Fruit fly (Drosophila melanogaster) whole organism, embryonic: ENCODE measurements around the gene Dop1R2.
A peak's percentile ranks its signal among the peaks of the same experiment; 100 is the strongest.

Experiments
- Atf3 ChIP-seq: fragments of 200-800 bp; sonication (Bioruptor generic); optimal IDR thresholded peaks from 3 replicates; lab custom pipeline; 2016; ENCODE audit warnings: missing biosample characterization, missing genetic modification characterization
- Awh ChIP-seq: fragments of 200-800 bp; sonication (Bioruptor generic); IDR thresholded peaks from 2 replicates; pipeline ENCODE4, ENCODE4 v1.3.6; 2022; ENCODE audit warnings: missing biosample characterization, missing genetic modification characterization
- CG10565 ChIP-seq: fragments of 200-800 bp; sonication (Bioruptor generic); optimal IDR thresholded peaks from 3 replicates; lab custom pipeline; 2016; ENCODE audit warnings: missing biosample characterization, mild to moderate bottlenecking, missing genetic modification characterization
- CG11456 ChIP-seq: fragments of 200-800 bp; sonication (Bioruptor generic); IDR thresholded peaks from 3 replicates; pipeline ENCODE4 v1.3.6; 2022; ENCODE audit warnings: missing biosample characterization, missing genetic modification characterization
- CG12236 ChIP-seq: fragments of 200-800 bp; sonication (Bioruptor generic); optimal IDR thresholded peaks from 2 replicates; lab custom pipeline; 2016; ENCODE audit warnings: missing biosample characterization, missing genetic modification characterization
- CG12942 ChIP-seq: fragments of 200-800 bp; sonication (Bioruptor generic); optimal IDR thresholded peaks from 3 replicates; lab custom pipeline; 2016; ENCODE audit warnings: missing biosample characterization, missing genetic modification characterization
- CG14710 ChIP-seq: fragments of 200-800 bp; sonication (Bioruptor generic); optimal IDR thresholded peaks from 3 replicates; lab custom pipeline; 2019; ENCODE audit warnings: missing biosample characterization, mild to moderate bottlenecking, missing genetic modification characterization, moderate library complexity
- CG15073 ChIP-seq: fragments of 200-800 bp; sonication (Bioruptor generic); optimal IDR thresholded peaks from 2 replicates; lab custom pipeline; 2016; ENCODE audit warnings: missing biosample characterization, missing genetic modification characterization
- CG15479 ChIP-seq: fragments of 200-800 bp; sonication (Bioruptor generic); optimal IDR thresholded peaks from 3 replicates; lab custom pipeline; 2019; ENCODE audit warnings: missing biosample characterization, mild to moderate bottlenecking, missing genetic modification characterization, moderate library complexity
- CG2678 ChIP-seq: fragments of 200-800 bp; sonication (Bioruptor generic); optimal IDR thresholded peaks from 3 replicates; lab custom pipeline; 2019; ENCODE audit warnings: missing biosample characterization, mild to moderate bottlenecking, missing genetic modification characterization, moderate library complexity
- CG32772 ChIP-seq: fragments of 200-800 bp; sonication (Bioruptor generic); IDR thresholded peaks from 2 replicates; pipeline ENCODE4 v1.3.6; 2022; ENCODE audit warnings: missing biosample characterization, missing genetic modification characterization
- CG33557 ChIP-seq: fragments of 200-800 bp; sonication (Bioruptor generic); optimal IDR thresholded peaks from 2 replicates; lab custom pipeline; 2019; ENCODE audit warnings: missing biosample characterization, mild to moderate bottlenecking, missing genetic modification characterization, moderate library complexity
- CG4424 ChIP-seq: fragments of 200-800 bp; sonication (Bioruptor generic); optimal IDR thresholded peaks from 3 replicates; lab custom pipeline; 2016; ENCODE audit warnings: missing biosample characterization, missing genetic modification characterization
- CG4820 ChIP-seq: fragments of 200-800 bp; sonication (Bioruptor generic); optimal IDR thresholded peaks from 3 replicates; lab custom pipeline; 2016; ENCODE audit warnings: missing biosample characterization, missing genetic modification characterization
- CG4854 ChIP-seq: fragments of 200-800 bp; sonication (Bioruptor generic); optimal IDR thresholded peaks from 2 replicates; lab custom pipeline; 2016; ENCODE audit warnings: missing biosample characterization, missing genetic modification characterization, inconsistent platforms
- CG6175 ChIP-seq: fragments of 200-800 bp; sonication (Bioruptor generic); IDR thresholded peaks from 3 replicates; pipeline ENCODE4 v1.3.6; 2022; ENCODE audit warnings: missing biosample characterization, missing genetic modification characterization
- CG6813 ChIP-seq: fragments of 200-800 bp; sonication (Bioruptor generic); optimal IDR thresholded peaks from 2 replicates; lab custom pipeline; 2017; ENCODE audit warnings: missing biosample characterization, missing genetic modification characterization, mild to moderate bottlenecking, moderate library complexity, missing genetic modification reagents
- CG8359 ChIP-seq: fragments of 200-800 bp; sonication (Bioruptor generic); optimal IDR thresholded peaks from 2 replicates; lab custom pipeline; 2017; ENCODE audit warnings: missing biosample characterization, mild to moderate bottlenecking, missing genetic modification characterization, borderline replicate concordance
- CG9727 ChIP-seq: fragments of 200-800 bp; sonication (Bioruptor generic); optimal IDR thresholded peaks from 3 replicates; lab custom pipeline; 2017; ENCODE audit warnings: missing biosample characterization, mild to moderate bottlenecking, missing genetic modification characterization
- Chrac-16 ChIP-seq: fragments of 200-800 bp; sonication (Bioruptor generic); optimal IDR thresholded peaks from 3 replicates; lab custom pipeline; 2016; ENCODE audit warnings: missing biosample characterization, missing genetic modification characterization
- Dad ChIP-seq: fragments of 200-800 bp; sonication (Bioruptor generic); optimal IDR thresholded peaks from 3 replicates; lab custom pipeline; 2016; ENCODE audit warnings: missing biosample characterization, missing genetic modification characterization
- Drgx ChIP-seq: fragments of 200-800 bp; sonication (Bioruptor generic); IDR thresholded peaks from 2 replicates; pipeline ENCODE4 v1.3.6; 2022; ENCODE audit warnings: missing biosample characterization, missing genetic modification characterization
- Fer3 ChIP-seq: fragments of 200-800 bp; sonication (Bioruptor generic); optimal IDR thresholded peaks from 2 replicates; lab custom pipeline; 2018; ENCODE audit warnings: missing biosample characterization, mild to moderate bottlenecking, missing genetic modification characterization, moderate library complexity
- Hsf ChIP-seq: fragments of 200-800 bp; sonication (Bioruptor generic); optimal IDR thresholded peaks from 3 replicates; lab custom pipeline; 2016; ENCODE audit warnings: missing biosample characterization, missing genetic modification characterization
- Kr ChIP-seq: fragments of 200-800 bp; sonication (Bioruptor generic); optimal IDR thresholded peaks from 2 replicates; lab custom pipeline; 2017; ENCODE audit warnings: missing biosample characterization, mild to moderate bottlenecking, missing genetic modification characterization
- Oli ChIP-seq: fragments of 200-800 bp; sonication (Bioruptor generic); optimal IDR thresholded peaks from 2 replicates; lab custom pipeline; 2018; ENCODE audit warnings: missing biosample characterization, mild to moderate bottlenecking, missing genetic modification characterization, moderate library complexity
- Poxn ChIP-seq: fragments of 200-800 bp; sonication (Bioruptor generic); IDR thresholded peaks from 2 replicates; pipeline ENCODE4 v1.3.6; 2022; ENCODE audit warnings: missing biosample characterization, missing genetic modification characterization
- al ChIP-seq: fragments of 200-800 bp; sonication (Bioruptor generic); IDR thresholded peaks from 2 replicates; pipeline ENCODE4 v1.3.6; 2022; ENCODE audit warnings: missing biosample characterization, missing genetic modification characterization
- az2 ChIP-seq: fragments of 200-800 bp; sonication (Bioruptor generic); optimal IDR thresholded peaks from 3 replicates; lab custom pipeline; 2016; ENCODE audit warnings: missing biosample characterization, missing genetic modification characterization
- cad ChIP-seq: fragments of >200 bp; optimal IDR thresholded peaks from 2 replicates; lab custom pipeline; 2017; ENCODE audit warnings: missing biosample characterization, missing genetic modification characterization
- disco-r ChIP-seq: fragments of 200-800 bp; sonication (Bioruptor generic); optimal IDR thresholded peaks from 2 replicates; lab custom pipeline; 2016; ENCODE audit warnings: missing biosample characterization, missing genetic modification characterization
- dm ChIP-seq: fragments of 200-800 bp; sonication (Bioruptor generic); optimal IDR thresholded peaks from 3 replicates; lab custom pipeline; 2016; ENCODE audit warnings: missing biosample characterization, missing genetic modification characterization
- fd3F ChIP-seq: fragments of 200-800 bp; sonication (Bioruptor generic); optimal IDR thresholded peaks from 2 replicates; lab custom pipeline; 2018; ENCODE audit warnings: missing biosample characterization, mild to moderate bottlenecking, missing genetic modification characterization, moderate library complexity
- ham ChIP-seq: fragments of 200-800 bp; sonication (Bioruptor generic); IDR thresholded peaks from 2 replicates; pipeline ENCODE4 v1.3.6; 2022; ENCODE audit warnings: missing biosample characterization, missing genetic modification characterization
- inv ChIP-seq: fragments of 200-800 bp; sonication (Bioruptor generic); IDR thresholded peaks from 2 replicates; pipeline ENCODE4 v1.3.6; 2022; ENCODE audit warnings: missing biosample characterization, missing genetic modification characterization; ENCODE audit not compliant: partially characterized antibody
- maf-S ChIP-seq: fragments of 200-800 bp; sonication (Bioruptor generic); optimal IDR thresholded peaks from 2 replicates; lab custom pipeline; 2016; ENCODE audit warnings: missing biosample characterization, missing genetic modification characterization
- nerfin-1 ChIP-seq: fragments of 200-800 bp; sonication (Bioruptor generic); optimal IDR thresholded peaks from 3 replicates; lab custom pipeline; 2019; ENCODE audit warnings: missing biosample characterization, mild to moderate bottlenecking, missing genetic modification characterization, moderate library complexity
- nmo ChIP-seq: fragments of 200-800 bp; sonication (Bioruptor generic); optimal IDR thresholded peaks from 2 replicates; lab custom pipeline; 2018; ENCODE audit warnings: missing biosample characterization, mild to moderate bottlenecking, missing genetic modification characterization, moderate library complexity
- onecut ChIP-seq: fragments of 200-800 bp; sonication (Bioruptor generic); IDR thresholded peaks from 2 replicates; pipeline ENCODE4 v1.3.6; 2022; ENCODE audit warnings: missing biosample characterization, missing genetic modification characterization
- otp ChIP-seq: fragments of 200-800 bp; sonication (Bioruptor generic); IDR thresholded peaks from 3 replicates; pipeline ENCODE4, ENCODE4 v1.3.6; 2022; ENCODE audit warnings: missing biosample characterization, missing genetic modification characterization
- peb ChIP-seq: fragments of 200-800 bp; sonication (Bioruptor generic); IDR thresholded peaks from 2 replicates; pipeline ENCODE4 v1.3.6; 2022; ENCODE audit warnings: missing biosample characterization, missing genetic modification characterization
- pfk ChIP-seq: fragments of 200-800 bp; sonication (Bioruptor generic); optimal IDR thresholded peaks from 2 replicates; lab custom pipeline; 2018; ENCODE audit warnings: missing biosample characterization, mild to moderate bottlenecking, missing genetic modification characterization, moderate library complexity
- repo ChIP-seq: fragments of 200-800 bp; sonication (Bioruptor generic); optimal IDR thresholded peaks from 2 replicates; lab custom pipeline; 2016; ENCODE audit warnings: missing biosample characterization, missing genetic modification characterization
- ro ChIP-seq: fragments of 200-800 bp; sonication (Bioruptor generic); IDR thresholded peaks from 2 replicates; pipeline ENCODE4 v1.3.6; 2022; ENCODE audit warnings: missing biosample characterization, missing genetic modification characterization
- seq ChIP-seq: fragments of 200-800 bp; sonication (Bioruptor generic); IDR thresholded peaks from 2 replicates; pipeline ENCODE4 v1.3.6; 2022; ENCODE audit warnings: missing biosample characterization, missing genetic modification characterization
- sima ChIP-seq: fragments of 200-800 bp; sonication (Bioruptor generic); optimal IDR thresholded peaks from 2 replicates; lab custom pipeline; 2016; ENCODE audit warnings: missing biosample characterization, missing genetic modification characterization
- so ChIP-seq: fragments of 200-800 bp; sonication (Bioruptor generic); IDR thresholded peaks from 3 replicates; pipeline ENCODE4 v1.3.6; 2022; ENCODE audit warnings: missing biosample characterization, missing genetic modification characterization
- sug ChIP-seq: fragments of 200-800 bp; optimal IDR thresholded peaks from 2 replicates; lab custom pipeline; 2019; ENCODE audit warnings: missing biosample characterization, mild to moderate bottlenecking, missing genetic modification characterization, moderate library complexity
- tin ChIP-seq: fragments of 200-800 bp; sonication (Bioruptor generic); optimal IDR thresholded peaks from 3 replicates; lab custom pipeline; 2016; ENCODE audit warnings: missing biosample characterization, missing genetic modification characterization
- vnd ChIP-seq: fragments of 200-800 bp; sonication (Bioruptor generic); IDR thresholded peaks from 3 replicates; pipeline ENCODE4 v1.3.6; 2022; ENCODE audit warnings: missing biosample characterization, missing genetic modification characterization; ENCODE audit not compliant: partially characterized antibody

Gene Dop1R2

dm6 chr3R:29618515-29619157, 41.1 kb downstream of the Dop1R2 start, which contains the start of gene CG1907 (continued):
- TF ChIP-seq fd3F (GFP tag; lab: Kevin White, UChicago) (peak; percentile 96), Drgx (GFP tag; lab: Robert Waterston, UW) (peak; percentile 98), Kr (peak; percentile 94), CG15479 (peak; percentile 82), CG6175 (GFP tag; lab: Robert Waterston, UW) (peak; percentile 96), Oli (tag; lab: Kevin White, UChicago) (peak; percentile 98), Awh (GFP tag; lab: Robert Waterston, UW) (peak; percentile 99), maf-S (GFP tag; lab: Kevin White, UChicago) (peak; percentile 74), CG9727 (peak; percentile 99), nerfin-1 (tag; lab: Kevin White, UChicago) (peak; percentile 97), ro (GFP tag; lab: Robert Waterston, UW) (peak; percentile 95), CG11456 (peak; percentile 97), CG6813 (GFP tag; lab: Kevin White, UChicago) (peak; percentile 99), CG14710 (peak; percentile 98), disco-r (peak; percentile 4), nmo (peak; percentile 99), CG15073 (peak; percentile 79), inv (0 out of 2 replicates have a peak, but pooled peaks have one; percentile 33), CG12942 (GFP tag; lab: Kevin White, UChicago) (peak; percentile 96), CG10565 (GFP tag; lab: Kevin White, UChicago) (peak; percentile 88), CG8359 (GFP tag; lab: Kevin White, UChicago) (peak; percentile 95), CG12236 (GFP tag; lab: Kevin White, UChicago) (peak; percentile 48), al (GFP tag; lab: Robert Waterston, UW) (peak; percentile 97), cad (no peak), CG4424 (GFP tag; lab: Kevin White, UChicago) (peak; percentile 98), so (GFP tag; lab: Robert Waterston, UW) (peak; percentile 98), Hsf (GFP tag; lab: Kevin White, UChicago) (peak; percentile 89), sima (GFP tag; lab: Kevin White, UChicago) (no peak), az2 (GFP tag; lab: Kevin White, UChicago) (peak; percentile 97), seq (GFP tag; lab: Robert Waterston, UW) (peak; percentile 98), repo (GFP tag; lab: Kevin White, UChicago) (peak; percentile 57), CG33557 (GFP tag; lab: Kevin White, UChicago) (peak; percentile 97), vnd (GFP tag; lab: Robert Waterston, UW) (peak; percentile 40; the same call in 1 of the 3 replicates), pfk (GFP tag; lab: Kevin White, UChicago) (peak; percentile 68), sug (peak; percentile 95), Fer3 (tag; lab: Kevin White, UChicago) (peak; percentile 98), CG32772 (peak; percentile 98), CG4820 (peak; percentile 98), onecut (GFP tag; lab: Robert Waterston, UW) (peak; percentile 95), otp (GFP tag; lab: Robert Waterston, UW) (peak; percentile 96), ham (peak; percentile 90), tin (peak; percentile 98), CG4854 (GFP tag; lab: Kevin White, UChicago) (peak; percentile 84), Chrac-16 (GFP tag; lab: Kevin White, UChicago) (peak; percentile 97), peb (GFP tag; lab: Robert Waterston, UW) (peak; percentile 97), Dad (GFP tag; lab: Kevin White, UChicago) (peak; percentile 85), dm (GFP tag; lab: Kevin White, UChicago) (peak; percentile 61), Poxn (peak; percentile 90), Atf3 (peak; percentile 71), CG2678 (peak; percentile 99)
